Worm (Caenorhabditis elegans): Measurements from ENCODE around the gene ZK632.14.

Gene ZK632.14

ce11 chrIII:9861470-9862342 lies 48.5 kb downstream of the ZK632.14 start:
- TF ChIP-seq drap-1 (GFP tag; optimal IDR thresholded peaks at IDR 0.05) (peak; percentile 93), ceh-83 (GFP tag; optimal IDR thresholded peaks at IDR 0.05) (peak; percentile 84), pha-4 (tag; optimal IDR thresholded peaks at IDR 0.05) (peak; percentile 36), flh-1 (GFP tag; optimal IDR thresholded peaks at IDR 0.05) (peak; percentile 65), ceh-39 (tag; optimal IDR thresholded peaks at IDR 0.05) (no peak), unc-120 (tag; optimal IDR thresholded peaks at IDR 0.05; ENCODE audit: poor library complexity, severe bottlenecking) (peak; percentile 82), hlh-1 (tag; optimal IDR thresholded peaks at IDR 0.05) (peak; percentile 26), snpc-4 (tag; optimal IDR thresholded peaks at IDR 0.05) (no peak), sem-2 (GFP tag; optimal IDR thresholded peaks at IDR 0.05) (peak; percentile 71), mls-2 (tag; optimal IDR thresholded peaks at IDR 0.05) (peak; percentile 94), lin-32 (GFP tag; optimal IDR thresholded peaks at IDR 0.05) (peak; percentile 89), ceh-43 (GFP tag; optimal IDR thresholded peaks at IDR 0.05) (peak; percentile 85), unc-62 (GFP tag; optimal IDR thresholded peaks at IDR 0.05) (peak; percentile 32), lin-13 (tag; optimal IDR thresholded peaks at IDR 0.05) (peak; percentile 23), cnd-1 (tag; optimal IDR thresholded peaks at IDR 0.05) (peak; percentile 89), elt-1 (tag; optimal IDR thresholded peaks at IDR 0.05; ENCODE audit: borderline replicate concordance, insufficient read depth) (no peak), nhr-28 (tag; optimal IDR thresholded peaks at IDR 0.05) (peak; percentile 28), sptf-1 (tag; optimal IDR thresholded peaks at IDR 0.05) (peak; percentile 90), nhr-12 (tag; optimal IDR thresholded peaks at IDR 0.05) (no peak), mab-5 (tag; optimal IDR thresholded peaks at IDR 0.05) (no peak), mep-1 (tag; optimal IDR thresholded peaks at IDR 0.05) (peak; percentile 53), zip-8 (tag; optimal IDR thresholded peaks at IDR 0.05) (no peak), bed-3 (GFP tag; optimal IDR thresholded peaks at IDR 0.05) (peak; percentile 80), ham-2 (GFP tag; optimal IDR thresholded peaks at IDR 0.05) (peak; percentile 56), M03D4.4 (tag; optimal IDR thresholded peaks at IDR 0.05) (peak; percentile 83), tbx-8 (GFP tag; optimal IDR thresholded peaks at IDR 0.05) (peak; percentile 63), ces-1 (GFP tag; optimal IDR thresholded peaks at IDR 0.05) (peak; percentile 45), nhr-237 (tag; optimal IDR thresholded peaks at IDR 0.05) (no peak), ztf-11 (tag; optimal IDR thresholded peaks at IDR 0.05) (no peak)

DNA sequence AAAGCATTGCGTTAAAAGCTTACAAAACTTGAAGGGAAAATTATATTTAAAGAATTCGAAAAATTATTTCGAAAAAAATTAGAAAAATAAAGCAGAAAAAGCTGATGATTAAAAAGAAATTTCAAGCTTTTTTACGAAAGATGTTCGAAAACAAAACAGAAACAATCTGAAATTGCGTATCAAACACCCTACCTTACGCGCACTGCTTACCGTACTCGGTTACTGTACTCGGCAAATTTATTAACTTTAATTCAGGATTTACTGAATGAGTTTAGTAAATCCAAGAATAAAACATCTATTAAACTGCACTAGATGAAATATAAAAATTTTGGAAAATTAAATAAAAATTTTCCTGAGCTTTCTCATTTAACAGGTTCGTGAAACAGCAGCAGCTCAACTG lies 49.2 kb downstream of the ZK632.14 start:
- TF ChIP-seq lsy-2 (tag; optimal IDR thresholded peaks at IDR 0.05) (peak; percentile 69), flh-1 (GFP tag; optimal IDR thresholded peaks at IDR 0.05) (no peak)

Measured in whole organism, mixed stage, embryonic.